Worm (Caenorhabditis elegans): ENCODE data around the gene C39H7.4.

- TF ChIP-seq unc-39 (tag; optimal IDR thresholded peaks at IDR 0.05) (no peak), rbr-2 (tag; optimal IDR thresholded peaks at IDR 0.05) (no peak), lin-13 (GFP tag; optimal IDR thresholded peaks at IDR 0.05) (no peak), daf-8 (GFP tag; IDR thresholded peaks at IDR 0.05) (no peak), aha-1 (tag) (no peak), saeg-2 (GFP tag; IDR thresholded peaks at IDR 0.05) (no peak), Y48G9A.11 (GFP tag; IDR thresholded peaks at IDR 0.05) (no peak), T26A8.4 (GFP tag; IDR thresholded peaks at IDR 0.05) (no peak), ceh-44 (GFP tag; IDR thresholded peaks at IDR 0.05) (no peak), nhr-10 (tag; optimal IDR thresholded peaks at IDR 0.05) (no peak)
These were observed 18.1 kb upstream of the C39H7.4 start for ce11 chrIV:5632536-5632935.
